Worm (Caenorhabditis elegans): Measurements from ENCODE around the gene mrp-4.

- TF ChIP-seq ama-1 (optimal IDR thresholded peaks at IDR 0.05) = no peak
- no peak for TF ChIP-seq sup-37 (GFP tag; optimal IDR thresholded peaks at IDR 0.05)
- no peak for TF ChIP-seq lin-39 (tag; optimal IDR thresholded peaks at IDR 0.05)
- no peak for TF ChIP-seq mdl-1 (tag; optimal IDR thresholded peaks at IDR 0.05)
- no peak for TF ChIP-seq ztf-4 (tag; optimal IDR thresholded peaks at IDR 0.05)
- TF ChIP-seq nhr-11 (tag; optimal IDR thresholded peaks at IDR 0.05) = no peak
- TF ChIP-seq fos-1 (tag; optimal IDR thresholded peaks at IDR 0.05) = no peak
- TF ChIP-seq Y116A8C.19 (tag; optimal IDR thresholded peaks at IDR 0.05; ENCODE audit: borderline replicate concordance) = no peak
- TF ChIP-seq snpc-4 (tag; optimal IDR thresholded peaks at IDR 0.05) = no peak
- no peak for TF ChIP-seq jun-1 (tag; optimal IDR thresholded peaks at IDR 0.05)
- peak; percentile 41 for TF ChIP-seq lin-14 (GFP tag; optimal IDR thresholded peaks at IDR 0.05)
- no peak for TF ChIP-seq lin-35 (GFP tag; optimal IDR thresholded peaks at IDR 0.05)
Observed at ce11 chrX:9933291-9934008, 49.4 kb downstream of the mrp-4 start.
